Worm (Caenorhabditis elegans) whole organism, L4 larva: ENCODE results near the gene tsct-1.

Experiments
- F37D6.2 ChIP-seq: sonication (generic microtip); optimal IDR thresholded peaks from 2 replicates; lab custom pipeline; 2016; ENCODE audit warnings: mild to moderate bottlenecking, missing genetic modification characterization, missing compliant biosample characterization
- F49E8.2 ChIP-seq: sonication (generic microtip); optimal IDR thresholded peaks from 2 replicates; lab custom pipeline; 2016; ENCODE audit warnings: missing compliant biosample characterization, mild to moderate bottlenecking, missing genetic modification characterization, borderline replicate concordance
- T20F7.1 ChIP-seq: fragments of 200-800 bp; sonication (Bioruptor generic); optimal IDR thresholded peaks from 2 replicates; lab custom pipeline; 2018; ENCODE audit warnings: mild to moderate bottlenecking, missing genetic modification characterization, missing compliant biosample characterization
- Y105C5A.15 ChIP-seq: fragments of 200-800 bp; sonication (Bioruptor generic); IDR thresholded peaks from 2 replicates; pipeline ENCODE4 v1.3.6; 2022; ENCODE audit warnings: missing genetic modification characterization, missing compliant biosample characterization
- Y5F2A.4 ChIP-seq: fragments of 200-800 bp; sonication (Bioruptor generic); optimal IDR thresholded peaks from 2 replicates; lab custom pipeline; 2018; ENCODE audit warnings: mild to moderate bottlenecking, missing genetic modification characterization, missing compliant biosample characterization
- ZK337.2 ChIP-seq: fragments of 200-800 bp; sonication (Bioruptor generic); IDR thresholded peaks from 2 replicates; pipeline ENCODE4 v1.3.6; 2022; ENCODE audit warnings: missing genetic modification reagents, missing genetic modification characterization, missing compliant biosample characterization
- aly-2 ChIP-seq: sonication (generic microtip); optimal IDR thresholded peaks from 2 replicates; lab custom pipeline; 2018; ENCODE audit warnings: missing biosample characterization, missing genetic modification characterization
- arid-1 ChIP-seq: fragments of 200-800 bp; sonication (Bioruptor generic); conservative IDR thresholded peaks from 2 replicates; pipeline ENCODE4 v1.3.6; 2022; ENCODE audit warnings: missing genetic modification reagents, missing genetic modification characterization, missing compliant biosample characterization
- attf-4 ChIP-seq: sonication (generic microtip); optimal IDR thresholded peaks from 3 replicates; lab custom pipeline; 2017; ENCODE audit warnings: missing biosample characterization, missing genetic modification characterization
- ceh-20 ChIP-seq: fragments of 200-800 bp; sonication (Bioruptor generic); IDR thresholded peaks from 2 replicates; pipeline ENCODE4 v1.3.6; 2022; ENCODE audit warnings: missing genetic modification reagents, missing genetic modification characterization, missing compliant biosample characterization
- ceh-32 ChIP-seq: sonication (generic microtip); optimal IDR thresholded peaks from 2 replicates; lab custom pipeline; 2016; ENCODE audit warnings: mild to moderate bottlenecking, missing genetic modification characterization, missing compliant biosample characterization; ENCODE audit not compliant: poor library complexity
- ceh-44 ChIP-seq: fragments of 200-800 bp; sonication (Bioruptor generic); IDR thresholded peaks from 2 replicates; pipeline ENCODE4 v1.3.6; 2022; ENCODE audit warnings: missing genetic modification reagents, missing genetic modification characterization, missing compliant biosample characterization
- cey-2 ChIP-seq: sonication (generic microtip); optimal IDR thresholded peaks from 3 replicates; lab custom pipeline; 2017; ENCODE audit warnings: missing genetic modification characterization, mild to moderate bottlenecking, missing compliant biosample characterization, antibody characterized with exemption, borderline replicate concordance; ENCODE audit not compliant: insufficient read depth
- ctbp-1 ChIP-seq: fragments of 200-800 bp; sonication (Bioruptor generic); IDR thresholded peaks from 2 replicates; pipeline ENCODE4 v1.3.6; 2022; ENCODE audit warnings: missing genetic modification reagents, missing genetic modification characterization, missing compliant biosample characterization
- daf-19 ChIP-seq: fragments of 200-800 bp; sonication (Bioruptor generic); conservative IDR thresholded peaks from 2 replicates; pipeline ENCODE4 v1.3.6; 2022; ENCODE audit warnings: missing genetic modification characterization, missing compliant biosample characterization
- dmd-6 ChIP-seq: fragments of 200-800 bp; sonication (Bioruptor generic); IDR thresholded peaks from 2 replicates; pipeline ENCODE4 v1.3.6; 2022; ENCODE audit warnings: missing genetic modification reagents, missing genetic modification characterization, missing compliant biosample characterization
- egl-27 ChIP-seq: sonication (generic microtip); optimal IDR thresholded peaks from 3 replicates; lab custom pipeline; 2017; ENCODE audit warnings: missing biosample characterization, missing genetic modification reagents, missing genetic modification characterization
- fos-1 ChIP-seq: fragments of 150-350 bp; optimal IDR thresholded peaks from 2 replicates; lab custom pipeline; 2014; ENCODE audit warnings: missing biosample characterization, missing genetic modification characterization
- gei-8 ChIP-seq: fragments of 200-800 bp; sonication (Bioruptor generic); optimal IDR thresholded peaks from 2 replicates; lab custom pipeline; 2018; ENCODE audit warnings: mild to moderate bottlenecking, missing genetic modification characterization, missing compliant biosample characterization
- hif-1 ChIP-seq, 2 experiments: sonication (generic microtip); optimal IDR thresholded peaks; 2 replicates each; lab custom pipeline; 2016 to 2017; ENCODE audit warnings: missing compliant biosample characterization in 2 of 2, missing genetic modification characterization in 2 of 2, missing genetic modification reagents in 2 of 2, missing genotype in 2 of 2, mild to moderate bottlenecking in 1 of 2
- hlh-30 ChIP-seq: sonication (generic microtip); optimal IDR thresholded peaks from 2 replicates; lab custom pipeline; 2017; ENCODE audit warnings: antibody characterized with exemption, mild to moderate bottlenecking, missing genetic modification characterization, missing compliant biosample characterization; ENCODE audit not compliant: insufficient read depth
- lim-7 ChIP-seq: fragments of 200-800 bp; sonication (Bioruptor generic); IDR thresholded peaks from 2 replicates; pipeline ENCODE4 v1.3.6; 2022; ENCODE audit warnings: missing genetic modification characterization, missing compliant biosample characterization
- lin-1 ChIP-seq: fragments of 200-800 bp; sonication (Bioruptor generic); IDR thresholded peaks from 2 replicates; pipeline ENCODE4 v1.3.6; 2022; ENCODE audit warnings: missing genetic modification reagents, missing genetic modification characterization, missing compliant biosample characterization
- lin-13 ChIP-seq: fragments of 150-350 bp; optimal IDR thresholded peaks from 2 replicates; lab custom pipeline; 2014; ENCODE audit warnings: missing biosample characterization, missing genetic modification reagents, missing genetic modification characterization
- lin-39 ChIP-seq: fragments of 150-350 bp; optimal IDR thresholded peaks from 2 replicates; lab custom pipeline; 2014; ENCODE audit warnings: missing biosample characterization, missing genetic modification reagents, missing genetic modification characterization
- lsy-2 ChIP-seq, 2 experiments: fragments of 150-350 bp in 1 of 2; sonication (generic microtip) in 1 of 2; optimal IDR thresholded peaks; 2 replicates each; lab custom pipeline; 2014 to 2017; ENCODE audit warnings: missing biosample characterization in 2 of 2, missing genetic modification characterization in 2 of 2
- madf-9 ChIP-seq: fragments of 200-800 bp; sonication (Bioruptor generic); conservative IDR thresholded peaks from 2 replicates; pipeline ENCODE4 v1.3.6; 2022; ENCODE audit warnings: missing genetic modification reagents, missing genetic modification characterization, missing compliant biosample characterization
- mdl-1 ChIP-seq, 2 experiments: fragments of 150-350 bp in 1 of 2; sonication (generic microtip) in 1 of 2; optimal IDR thresholded peaks; 2 replicates each; lab custom pipeline; 2014 to 2017; ENCODE audit warnings: missing biosample characterization in 2 of 2, missing genetic modification characterization in 2 of 2
- mep-1 ChIP-seq: fragments of 150-350 bp; sonication (generic microtip); optimal IDR thresholded peaks from 3 replicates; lab custom pipeline; 2014; ENCODE audit warnings: missing biosample characterization, missing genetic modification characterization
- mes-2 ChIP-seq: sonication (generic microtip); optimal IDR thresholded peaks from 2 replicates; lab custom pipeline; 2016; ENCODE audit warnings: missing genotype, mild to moderate bottlenecking, missing genetic modification characterization, missing compliant biosample characterization; ENCODE audit not compliant: poor library complexity, severe bottlenecking
- mxl-3 ChIP-seq: fragments of 200-800 bp; sonication (Bioruptor generic); optimal IDR thresholded peaks from 2 replicates; lab custom pipeline; 2018; ENCODE audit warnings: mild to moderate bottlenecking, missing genetic modification characterization, missing compliant biosample characterization
- nhr-102 ChIP-seq: sonication (generic microtip); optimal IDR thresholded peaks from 2 replicates; lab custom pipeline; 2016; ENCODE audit warnings: mild to moderate bottlenecking, missing genetic modification characterization, moderate library complexity, missing compliant biosample characterization
- nhr-11 ChIP-seq: fragments of 150-350 bp; optimal IDR thresholded peaks from 2 replicates; lab custom pipeline; 2014; ENCODE audit warnings: missing biosample characterization, missing genetic modification characterization
- nhr-111 ChIP-seq: fragments of 200-800 bp; sonication (Bioruptor generic); optimal IDR thresholded peaks from 2 replicates; lab custom pipeline; 2018; ENCODE audit warnings: mild to moderate bottlenecking, missing genetic modification characterization, missing compliant biosample characterization
- nhr-237 ChIP-seq: sonication (generic microtip); optimal IDR thresholded peaks from 2 replicates; lab custom pipeline; 2017; ENCODE audit warnings: missing biosample characterization, missing genetic modification characterization
- nhr-28 ChIP-seq: fragments of 150-350 bp; optimal IDR thresholded peaks from 2 replicates; lab custom pipeline; 2014; ENCODE audit warnings: missing biosample characterization, missing genetic modification characterization
- nhr-41 ChIP-seq: fragments of 200-800 bp; sonication (Bioruptor generic); IDR thresholded peaks from 2 replicates; pipeline ENCODE4 v1.3.6; 2022; ENCODE audit warnings: missing genetic modification reagents, missing genetic modification characterization, missing compliant biosample characterization
- nhr-48 ChIP-seq: sonication (generic microtip); optimal IDR thresholded peaks from 2 replicates; lab custom pipeline; 2016; ENCODE audit warnings: mild to moderate bottlenecking, missing genetic modification characterization, missing compliant biosample characterization
- nhr-6 ChIP-seq: fragments of 150-350 bp; optimal IDR thresholded peaks from 2 replicates; lab custom pipeline; 2014; ENCODE audit warnings: missing biosample characterization, missing genetic modification characterization
- nhr-77 ChIP-seq: fragments of 150-350 bp; optimal IDR thresholded peaks from 2 replicates; lab custom pipeline; 2014; ENCODE audit warnings: missing biosample characterization, missing genetic modification characterization
- pha-4 ChIP-seq, 2 experiments: fragments of 150-350 bp in 1 of 2; fragments of 200-800 bp in 1 of 2; sonication (Bioruptor generic) in 1 of 2; IDR thresholded peaks in 1 of 2; optimal IDR thresholded peaks in 1 of 2; 2 replicates each; pipeline versions ENCODE4 v1.3.6 to Lab custom; 2014 to 2022; ENCODE audit warnings: missing genetic modification characterization in 2 of 2, missing genetic modification reagents in 2 of 2, missing biosample characterization in 1 of 2, missing compliant biosample characterization in 1 of 2
- saeg-2 ChIP-seq: fragments of 200-800 bp; sonication (Bioruptor generic); IDR thresholded peaks from 2 replicates; pipeline ENCODE4 v1.3.6; 2022; ENCODE audit warnings: missing genetic modification reagents, missing genetic modification characterization, missing compliant biosample characterization
- set-16 ChIP-seq: fragments of 200-800 bp; sonication (Bioruptor generic); IDR thresholded peaks from 2 replicates; pipeline ENCODE4 v1.3.6; 2022; ENCODE audit warnings: missing genetic modification reagents, missing genetic modification characterization, missing compliant biosample characterization
- snpc-1.2 ChIP-seq: fragments of 200-800 bp; sonication (Bioruptor generic); IDR thresholded peaks from 2 replicates; pipeline ENCODE4 v1.3.6; 2022; ENCODE audit warnings: missing genetic modification reagents, missing genetic modification characterization, missing compliant biosample characterization
- unc-130 ChIP-seq: sonication (generic microtip); optimal IDR thresholded peaks from 2 replicates; lab custom pipeline; 2016; ENCODE audit warnings: missing genetic modification reagents, missing genetic modification characterization, missing compliant biosample characterization
- unc-62 ChIP-seq, 3 experiments: fragments of 150-350 bp in 1 of 3; sonication (generic microtip); optimal IDR thresholded peaks in 2 of 3; peaks in 1 of 3; 1 replicate in 1 of 3; 2 replicates in 2 of 3; lab custom pipeline; 2014 to 2017; ENCODE audit warnings: missing biosample characterization in 3 of 3, missing genetic modification characterization in 3 of 3, missing genetic modification reagents in 3 of 3, missing genotype in 1 of 3
- zfp-2 ChIP-seq: sonication (generic microtip); optimal IDR thresholded peaks from 2 replicates; lab custom pipeline; 2016; ENCODE audit warnings: mild to moderate bottlenecking, missing genetic modification characterization, missing compliant biosample characterization
- ztf-7 ChIP-seq: fragments of 150-350 bp; optimal IDR thresholded peaks from 2 replicates; lab custom pipeline; 2014; ENCODE audit warnings: missing biosample characterization, missing genetic modification characterization

tsct-1 gene

ce11 chrX:12393786-12394308 is 40.0 kb upstream of the tsct-1 start, which contains the start of gene F17E5.2 (continued):
- TF ChIP-seq zfp-2 (tag; lab: Kevin White, UChicago) (no peak), mxl-3 (peak; percentile 94), nhr-28 (tag; lab: Kevin White, UChicago) (peak; percentile 96), egl-27 (tag; lab: Kevin White, UChicago) (peak; percentile 16), nhr-111 (GFP tag; lab: Kevin White, UChicago) (no peak), ceh-20 (GFP tag; lab: Robert Waterston, UW) (peak; percentile 73), nhr-77 (peak; percentile 94), lsy-2 (tag; optimal IDR thresholded peaks at IDR 0.05; lab: Kevin White, UChicago) (peak; percentile 55 to 94), daf-19 (0 out of 2 replicates have a peak, but pooled peaks have one; percentile 68), mes-2 (tag; lab: Kevin White, UChicago) (peak; percentile 96), unc-62 (GFP tag; optimal IDR thresholded peaks at IDR 0.05 in 1 of 2; lab: Kevin White, UChicago) (peak in 1 of 2 experiments; percentile 99), unc-62 (tag; optimal IDR thresholded peaks at IDR 0.05; lab: Kevin White, UChicago) (no peak), madf-9 (GFP tag; lab: Robert Waterston, UW) (peak; percentile 58; the same call in 1 of the 2 replicates), saeg-2 (GFP tag; lab: Robert Waterston, UW) (no peak), lin-1 (GFP tag; lab: Robert Waterston, UW) (peak; percentile 75), lin-39 (tag; lab: Kevin White, UChicago) (no peak), set-16 (GFP tag; lab: Robert Waterston, UW) (no peak), aly-2 (no peak), gei-8 (GFP tag; lab: Kevin White, UChicago) (peak; percentile 38), ZK337.2 (GFP tag; lab: Robert Waterston, UW) (no peak), T20F7.1 (peak; percentile 74), nhr-48 (peak; percentile 79), ztf-7 (tag; lab: Kevin White, UChicago) (peak; percentile 89), unc-130 (no peak), nhr-6 (peak; percentile 92), pha-4 (GFP tag; IDR thresholded peaks at IDR 0.05; lab: Robert Waterston, UW) (peak; percentile 76; the same call in 1 of the 2 replicates), pha-4 (tag; optimal IDR thresholded peaks at IDR 0.05; lab: Kevin White, UChicago) (peak; percentile 98), nhr-11 (tag; lab: Kevin White, UChicago) (peak; percentile 97), ceh-32 (tag; lab: Kevin White, UChicago) (peak; percentile 37), nhr-237 (tag; lab: Kevin White, UChicago) (peak; percentile 15), ceh-44 (GFP tag; lab: Robert Waterston, UW) (no peak), snpc-1.2 (GFP tag; lab: Robert Waterston, UW) (no peak), fos-1 (tag; lab: Kevin White, UChicago) (no peak), lim-7 (GFP tag; lab: Robert Waterston, UW) (no peak), nhr-102 (tag; lab: Kevin White, UChicago) (peak; percentile 91), Y105C5A.15 (GFP tag; lab: Robert Waterston, UW) (no peak), nhr-41 (peak; percentile 46; the same call in 1 of the 2 replicates), F49E8.2 (tag; lab: Kevin White, UChicago) (no peak), arid-1 (GFP tag; lab: Robert Waterston, UW) (0 out of 2 replicates have a peak, but pooled peaks have one; percentile 60), Y5F2A.4 (no peak)

ce11 chrX:12404729-12405128 is 29.2 kb upstream of the tsct-1 start:
- TF ChIP-seq fos-1 (tag; lab: Kevin White, UChicago) (no peak), dmd-6 (GFP tag; lab: Robert Waterston, UW) (no peak), cey-2 (tag; lab: Kevin White, UChicago) (no peak), attf-4 (tag; lab: Kevin White, UChicago) (no peak), T20F7.1 (no peak), lin-13 (GFP tag; lab: Kevin White, UChicago) (no peak), mdl-1 (tag; optimal IDR thresholded peaks at IDR 0.05; lab: Kevin White, UChicago) (no peak), F37D6.2 (tag; lab: Kevin White, UChicago) (no peak), hlh-30 (tag; lab: Kevin White, UChicago) (peak; percentile 15), nhr-102 (tag; lab: Kevin White, UChicago) (no peak), hif-1 (tag; optimal IDR thresholded peaks at IDR 0.05; lab: Kevin White, UChicago) (peak in 1 of 2 experiments; percentile 2), ceh-20 (GFP tag; lab: Robert Waterston, UW) (peak; percentile 86), lim-7 (GFP tag; lab: Robert Waterston, UW) (no peak), mxl-3 (no peak), mep-1 (peak; percentile 9), ctbp-1 (GFP tag; lab: Robert Waterston, UW) (0 out of 2 replicates have a peak, but pooled peaks have one; percentile 9)
